Worm (Caenorhabditis elegans) whole organism, L4 larva: ENCODE data around the gene F58F9.8.

Source experiments
- R02D3.7 ChIP-seq: fragments of 150-350 bp; sonication (generic microtip); optimal IDR thresholded peaks from 3 replicates; lab custom pipeline; 2014; ENCODE audit warnings: missing biosample characterization, missing genetic modification characterization
- T20F7.1 ChIP-seq: fragments of 200-800 bp; sonication (Bioruptor generic); optimal IDR thresholded peaks from 2 replicates; lab custom pipeline; 2018; ENCODE audit warnings: mild to moderate bottlenecking, missing genetic modification characterization, missing compliant biosample characterization
- ceh-82 ChIP-seq: sonication (generic microtip); optimal IDR thresholded peaks from 2 replicates; lab custom pipeline; 2017; ENCODE audit warnings: missing biosample characterization, missing genetic modification characterization
- ces-1 ChIP-seq: fragments of 150-350 bp; sonication (generic microtip); optimal IDR thresholded peaks from 4 replicates; lab custom pipeline; 2014; ENCODE audit warnings: missing biosample characterization, missing genetic modification reagents, missing genetic modification characterization
- mdt-29 ChIP-seq: fragments of 200-800 bp; sonication (Bioruptor generic); IDR thresholded peaks from 2 replicates; pipeline ENCODE4 v1.3.6; 2022; ENCODE audit warnings: missing genetic modification reagents, missing genetic modification characterization, missing compliant biosample characterization
- mxl-2 ChIP-seq: fragments of 200-800 bp; sonication (Bioruptor generic); conservative IDR thresholded peaks from 2 replicates; pipeline ENCODE4 v1.3.6; 2022; ENCODE audit warnings: missing genetic modification reagents, missing genetic modification characterization, missing compliant biosample characterization
- nhr-11 ChIP-seq: fragments of 150-350 bp; optimal IDR thresholded peaks from 2 replicates; lab custom pipeline; 2014; ENCODE audit warnings: missing biosample characterization, missing genetic modification characterization
- nhr-237 ChIP-seq: sonication (generic microtip); optimal IDR thresholded peaks from 2 replicates; lab custom pipeline; 2017; ENCODE audit warnings: missing biosample characterization, missing genetic modification characterization
- unc-62 ChIP-seq, 3 experiments: fragments of 150-350 bp in 1 of 3; sonication (generic microtip); optimal IDR thresholded peaks in 2 of 3; peaks in 1 of 3; 1 replicate in 1 of 3; 2 replicates in 2 of 3; lab custom pipeline; 2014 to 2017; ENCODE audit warnings: missing biosample characterization in 3 of 3, missing genetic modification characterization in 3 of 3, missing genetic modification reagents in 3 of 3, missing genotype in 1 of 3

DNA sequence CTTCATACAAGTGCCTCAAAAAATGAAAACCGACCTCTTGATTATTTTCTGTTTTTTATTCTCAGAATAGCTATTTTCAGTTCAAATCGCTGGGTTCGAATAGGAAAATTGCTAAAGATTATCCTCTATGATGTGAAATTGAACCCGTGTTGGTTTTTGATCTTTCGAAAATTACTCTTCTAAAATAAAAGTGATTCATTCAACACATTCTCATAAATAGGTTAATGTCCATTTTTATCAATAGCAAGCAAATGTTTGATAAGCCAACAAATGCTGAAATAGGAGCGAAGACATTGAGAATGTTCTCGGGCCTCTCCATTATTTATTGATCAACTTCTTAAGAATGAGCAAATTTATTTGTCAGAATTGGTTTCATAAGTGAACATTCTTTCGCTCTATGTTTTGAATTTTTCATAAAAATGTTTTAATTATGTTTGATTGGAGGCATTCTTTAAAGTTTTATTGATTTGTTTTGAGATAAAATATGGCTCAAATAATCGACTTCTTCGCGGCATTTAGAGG, 5.1 kb upstream of the F58F9.8 start, which contains the start of gene F58F9.3:
- TF ChIP-seq ceh-82 (tag; lab: Kevin White, UChicago): no peak
- no peak for TF ChIP-seq T20F7.1
- no peak for TF ChIP-seq ces-1 (GFP tag; lab: Kevin White, UChicago)
- TF ChIP-seq mxl-2: no peak
- no peak for TF ChIP-seq nhr-237 (tag; lab: Kevin White, UChicago)
- TF ChIP-seq mdt-29 (GFP tag; lab: Robert Waterston, UW): no peak
- peak in 1 of 2 experiments; percentile 88 for TF ChIP-seq unc-62 (GFP tag; optimal IDR thresholded peaks at IDR 0.05 in 1 of 2; lab: Kevin White, UChicago)
- no peak for TF ChIP-seq unc-62 (tag; optimal IDR thresholded peaks at IDR 0.05; lab: Kevin White, UChicago)
- TF ChIP-seq R02D3.7: no peak
- TF ChIP-seq nhr-11 (tag; lab: Kevin White, UChicago): no peak
